Worm (Caenorhabditis elegans) whole organism, L2 larva: ENCODE results near the gene kcmf-1.

Experiments used
- aly-2 ChIP-seq: fragments of 150-350 bp; optimal IDR thresholded peaks from 2 replicates; lab custom pipeline; 2014; ENCODE audit warnings: missing biosample characterization, missing genetic modification characterization
- elt-1 ChIP-seq: fragments of 150-350 bp; optimal IDR thresholded peaks from 2 replicates; lab custom pipeline; 2014; ENCODE audit warnings: missing biosample characterization, missing genetic modification characterization
- fos-1 ChIP-seq: fragments of 150-350 bp; optimal IDR thresholded peaks from 2 replicates; lab custom pipeline; 2014; ENCODE audit warnings: missing biosample characterization, missing genetic modification characterization
- lin-39 ChIP-seq: fragments of 150-350 bp; optimal IDR thresholded peaks from 2 replicates; lab custom pipeline; 2014; ENCODE audit warnings: missing biosample characterization, missing genetic modification reagents, missing genetic modification characterization
- lsy-2 ChIP-seq, 2 experiments: fragments of 150-350 bp in 1 of 2; sonication (generic microtip) in 1 of 2; optimal IDR thresholded peaks; 2 replicates each; lab custom pipeline; 2014 to 2017; ENCODE audit warnings: missing biosample characterization in 2 of 2, missing genetic modification characterization in 2 of 2
- mdl-1 ChIP-seq, 2 experiments: fragments of 150-350 bp in 1 of 2; sonication (generic microtip) in 1 of 2; optimal IDR thresholded peaks; 2 replicates each; lab custom pipeline; 2017; ENCODE audit warnings: missing biosample characterization in 2 of 2, missing genetic modification characterization in 2 of 2
- nhr-11 ChIP-seq: fragments of 150-350 bp; optimal IDR thresholded peaks from 2 replicates; lab custom pipeline; 2014; ENCODE audit warnings: missing biosample characterization, missing genetic modification characterization
- nhr-12 ChIP-seq: fragments of 150-350 bp; optimal IDR thresholded peaks from 2 replicates; lab custom pipeline; 2014; ENCODE audit warnings: missing biosample characterization, missing genetic modification characterization
- skn-1 ChIP-seq: sonication (generic microtip); optimal IDR thresholded peaks from 2 replicates; lab custom pipeline; 2017; ENCODE audit warnings: missing biosample characterization, missing genetic modification characterization
- zag-1 ChIP-seq: fragments of 150-350 bp; optimal IDR thresholded peaks from 2 replicates; lab custom pipeline; 2014; ENCODE audit warnings: missing biosample characterization, missing genetic modification characterization

ce11 chrIII:7878852-7879329, 49.7 kb downstream of the kcmf-1 start, which contains the start of gene sup-18:
- TF ChIP-seq lin-39 (tag; lab: Kevin White, UChicago) (no peak), lsy-2 (tag; optimal IDR thresholded peaks at IDR 0.05; lab: Kevin White, UChicago) (no peak), nhr-11 (no peak), elt-1 (tag; lab: Kevin White, UChicago) (no peak), aly-2 (tag; lab: Kevin White, UChicago) (no peak), skn-1 (tag; lab: Kevin White, UChicago) (no peak), nhr-12 (tag; lab: Kevin White, UChicago) (no peak), fos-1 (tag; lab: Kevin White, UChicago) (no peak), zag-1 (no peak), mdl-1 (tag; optimal IDR thresholded peaks at IDR 0.05; lab: Kevin White, UChicago) (no peak)
